Worm (Caenorhabditis elegans) whole organism, late embryonic: ENCODE measurements around the gene R04E5.9.

Experiments
- ama-1 ChIP-seq: fragments of 150-350 bp; optimal IDR thresholded peaks from 2 replicates; lab custom pipeline; 2014
- gmeb-2 ChIP-seq: sonication (generic microtip); optimal IDR thresholded peaks from 2 replicates; lab custom pipeline; 2016; ENCODE audit warnings: missing genetic modification characterization, inconsistent platforms, missing compliant biosample characterization
- hlh-30 ChIP-seq: sonication (generic microtip); optimal IDR thresholded peaks from 2 replicates; lab custom pipeline; 2017; ENCODE audit warnings: antibody characterized with exemption, missing genetic modification characterization, missing compliant biosample characterization; ENCODE audit not compliant: insufficient read depth
- lin-11 ChIP-seq: fragments of 200-800 bp; sonication (Bioruptor generic); optimal IDR thresholded peaks from 2 replicates; lab custom pipeline; 2018; ENCODE audit warnings: mild to moderate bottlenecking, missing genetic modification characterization, missing compliant biosample characterization
- nhr-232 ChIP-seq: sonication (generic microtip); optimal IDR thresholded peaks from 2 replicates; lab custom pipeline; 2016; ENCODE audit warnings: missing genetic modification characterization, missing compliant biosample characterization
- ref-2 ChIP-seq: sonication (generic microtip); optimal IDR thresholded peaks from 2 replicates; lab custom pipeline; 2016; ENCODE audit warnings: missing genetic modification characterization, missing compliant biosample characterization
- sox-2 ChIP-seq: fragments of 200-800 bp; sonication (Bioruptor generic); IDR thresholded peaks from 2 replicates; pipeline ENCODE4 v1.3.6; 2022; ENCODE audit warnings: missing genetic modification reagents, missing genetic modification characterization, missing compliant biosample characterization
- sox-4 ChIP-seq: sonication (generic microtip); optimal IDR thresholded peaks from 2 replicates; lab custom pipeline; 2017; ENCODE audit warnings: mild to moderate bottlenecking, missing genetic modification characterization, inconsistent platforms, missing compliant biosample characterization
- tbx-2 ChIP-seq: sonication (generic microtip); optimal IDR thresholded peaks from 2 replicates; lab custom pipeline; 2016; ENCODE audit warnings: missing genetic modification characterization, missing compliant biosample characterization

DNA sequence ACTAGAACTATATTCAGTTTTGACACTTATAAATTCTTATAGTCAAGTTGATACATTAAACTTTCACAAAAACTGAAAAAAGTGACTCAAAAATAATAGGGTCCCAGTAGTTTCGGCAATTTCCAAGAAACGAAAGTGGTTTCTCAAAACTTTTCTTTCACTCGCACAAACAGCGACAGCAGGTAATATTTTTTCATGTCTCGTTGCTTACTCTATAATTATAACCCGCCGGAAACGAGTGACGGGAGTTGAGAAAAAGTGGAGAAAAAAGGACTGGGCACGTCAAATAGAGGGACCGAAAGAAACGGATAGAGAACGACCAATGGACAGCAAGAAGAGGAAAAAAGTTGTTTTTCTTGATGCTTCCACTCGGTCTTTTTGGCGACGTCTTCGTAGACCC is 11.0 kb downstream of the R04E5.9 start:
- no peak for TF ChIP-seq ama-1 (lab: Kevin White, UChicago)
- no peak for TF ChIP-seq tbx-2
- no peak for TF ChIP-seq nhr-232 (tag; lab: Kevin White, UChicago)
- no peak for TF ChIP-seq lin-11 (tag; lab: Kevin White, UChicago)
- no peak for TF ChIP-seq sox-4 (tag; lab: Kevin White, UChicago)
- no peak for TF ChIP-seq ref-2
- TF ChIP-seq hlh-30 (tag; lab: Kevin White, UChicago), result no peak
- no peak for TF ChIP-seq gmeb-2 (tag; lab: Kevin White, UChicago)
- no peak for TF ChIP-seq sox-2 (GFP tag; lab: Robert Waterston, UW)
